Fruit fly (Drosophila melanogaster) whole organism, embryonic: Measurements from ENCODE around the gene CG15014.

Source experiments
- Atf-2 ChIP-seq: fragments of 200-800 bp; sonication (Bioruptor generic); optimal IDR thresholded peaks from 2 replicates; lab custom pipeline; 2016; ENCODE audit warnings: missing biosample characterization, missing genetic modification characterization
- Atf6 ChIP-seq: fragments of 200-800 bp; sonication (Bioruptor generic); IDR thresholded peaks from 2 replicates; pipeline ENCODE4 v1.3.6; 2022; ENCODE audit warnings: missing biosample characterization, missing genetic modification characterization
- C15 ChIP-seq: fragments of 200-800 bp; sonication (Bioruptor generic); IDR thresholded peaks from 3 replicates; pipeline ENCODE4 v1.3.6; 2022; ENCODE audit warnings: missing biosample characterization, missing genetic modification characterization
- CG10209 ChIP-seq: fragments of 200-800 bp; sonication (Bioruptor generic); optimal IDR thresholded peaks from 3 replicates; lab custom pipeline; 2017; ENCODE audit warnings: missing biosample characterization, mild to moderate bottlenecking, missing genetic modification characterization, missing genetic modification reagents
- CG10654 ChIP-seq: fragments of 200-800 bp; sonication (Bioruptor generic); optimal IDR thresholded peaks from 2 replicates; lab custom pipeline; 2016; ENCODE audit warnings: missing biosample characterization, missing genetic modification characterization
- CG11695 ChIP-seq: fragments of 200-800 bp; sonication (Bioruptor generic); IDR thresholded peaks from 3 replicates; pipeline ENCODE4 v1.3.6; 2022; ENCODE audit warnings: missing biosample characterization, missing genetic modification characterization
- CG12769 ChIP-seq: fragments of 200-800 bp; sonication (Bioruptor generic); optimal IDR thresholded peaks from 2 replicates; lab custom pipeline; 2019; ENCODE audit warnings: missing biosample characterization, mild to moderate bottlenecking, missing genetic modification characterization, moderate library complexity
- CG14050 ChIP-seq: fragments of 200-800 bp; sonication (Bioruptor generic); IDR thresholded peaks from 3 replicates; pipeline ENCODE4 v1.3.6; 2022; ENCODE audit warnings: missing biosample characterization, missing genetic modification characterization
- CG14441 ChIP-seq: fragments of 200-800 bp; sonication (Bioruptor generic); IDR thresholded peaks from 2 replicates; pipeline ENCODE4 v1.3.6; 2022; ENCODE audit warnings: missing biosample characterization, missing genetic modification characterization
- CG15269 ChIP-seq: fragments of 200-800 bp; sonication (Bioruptor generic); optimal IDR thresholded peaks from 2 replicates; lab custom pipeline; 2018; ENCODE audit warnings: missing biosample characterization, mild to moderate bottlenecking, missing genetic modification characterization, moderate library complexity
- CG1792 ChIP-seq: fragments of 200-800 bp; sonication (Bioruptor generic); optimal IDR thresholded peaks from 2 replicates; lab custom pipeline; 2016; ENCODE audit warnings: missing biosample characterization, missing genetic modification characterization
- CG2199 ChIP-seq: fragments of 200-800 bp; sonication (Bioruptor generic); IDR thresholded peaks from 3 replicates; pipeline ENCODE4 v1.3.6; 2022; ENCODE audit warnings: missing biosample characterization, missing genetic modification characterization
- CG30403 ChIP-seq: fragments of 200-800 bp; sonication (Bioruptor generic); optimal IDR thresholded peaks from 3 replicates; lab custom pipeline; 2016; ENCODE audit warnings: missing biosample characterization, missing genetic modification characterization
- CG34224 ChIP-seq: fragments of 200-800 bp; sonication (Bioruptor generic); IDR thresholded peaks from 3 replicates; pipeline ENCODE4 v1.3.6; 2022; ENCODE audit warnings: missing biosample characterization, missing genetic modification characterization; ENCODE audit not compliant: partially characterized antibody
- CG3726 ChIP-seq: fragments of 200-800 bp; sonication (Bioruptor generic); IDR thresholded peaks from 3 replicates; pipeline ENCODE4, ENCODE4 v1.3.6; 2022; ENCODE audit warnings: missing biosample characterization, missing genetic modification characterization
- CG4820 ChIP-seq: fragments of 200-800 bp; sonication (Bioruptor generic); optimal IDR thresholded peaks from 3 replicates; lab custom pipeline; 2016; ENCODE audit warnings: missing biosample characterization, missing genetic modification characterization
- CG8478 ChIP-seq: fragments of >200 bp; optimal IDR thresholded peaks from 2 replicates; lab custom pipeline; 2018
- CoRest ChIP-seq: fragments of 200-800 bp; sonication (Bioruptor generic); optimal IDR thresholded peaks from 3 replicates; lab custom pipeline; 2018; ENCODE audit warnings: missing biosample characterization, mild to moderate bottlenecking, missing genetic modification characterization, moderate library complexity
- CrebB ChIP-seq: fragments of 200-800 bp; sonication (Bioruptor generic); optimal IDR thresholded peaks from 3 replicates; lab custom pipeline; 2018; ENCODE audit warnings: missing biosample characterization, mild to moderate bottlenecking, missing genetic modification characterization
- D ChIP-seq, 2 experiments: fragments of 200-800 bp in 1 of 2; fragments of >200 bp in 1 of 2; sonication (Bioruptor generic) in 1 of 2; optimal IDR thresholded peaks; 2 replicates in 1 of 2; 3 replicates in 1 of 2; lab custom pipeline; 2017; ENCODE audit warnings: mild to moderate bottlenecking in 1 of 2, missing biosample characterization in 1 of 2, missing genetic modification characterization in 1 of 2, missing genetic modification reagents in 1 of 2
- D19B ChIP-seq: fragments of 200-800 bp; sonication (Bioruptor generic); optimal IDR thresholded peaks from 2 replicates; lab custom pipeline; 2017; ENCODE audit warnings: missing biosample characterization, mild to moderate bottlenecking, missing genetic modification characterization
- Fer2 ChIP-seq: fragments of 200-800 bp; sonication (Bioruptor generic); optimal IDR thresholded peaks from 2 replicates; lab custom pipeline; 2018; ENCODE audit warnings: missing biosample characterization, mild to moderate bottlenecking, missing genetic modification characterization, moderate library complexity
- HmgZ ChIP-seq: fragments of 200-800 bp; sonication (Bioruptor generic); optimal IDR thresholded peaks from 2 replicates; lab custom pipeline; 2018; ENCODE audit warnings: missing biosample characterization, mild to moderate bottlenecking, missing genetic modification characterization
- Lpt ChIP-seq: fragments of >200 bp; optimal IDR thresholded peaks from 2 replicates; lab custom pipeline; 2018; ENCODE audit warnings: missing biosample characterization, missing genetic modification characterization
- Med ChIP-seq: fragments of 200-800 bp; sonication (Bioruptor generic); peaks from one replicate; lab custom pipeline; 2016; ENCODE audit warnings: missing biosample characterization, missing genetic modification characterization, mild to moderate bottlenecking, inconsistent platforms, moderate library complexity
- NfI ChIP-seq: fragments of 200-800 bp; sonication (Bioruptor generic); optimal IDR thresholded peaks from 3 replicates; lab custom pipeline; 2018; ENCODE audit warnings: missing biosample characterization, mild to moderate bottlenecking, missing genetic modification characterization, moderate library complexity
- Oaz ChIP-seq: fragments of 200-800 bp; sonication (Bioruptor generic); IDR thresholded peaks from 2 replicates; pipeline ENCODE4 v1.3.6; 2022; ENCODE audit warnings: missing biosample characterization, missing genetic modification characterization
- Ptx1 ChIP-seq: fragments of 200-800 bp; sonication (Bioruptor generic); IDR thresholded peaks from 2 replicates; pipeline ENCODE4 v1.3.6; 2022; ENCODE audit warnings: missing biosample characterization, missing genetic modification characterization
- Ravus ChIP-seq: fragments of 200-800 bp; sonication (Bioruptor generic); IDR thresholded peaks from 2 replicates; pipeline ENCODE4 v1.3.6; 2022; ENCODE audit warnings: missing biosample characterization, missing genetic modification characterization
- YL-1 ChIP-seq: fragments of 200-800 bp; sonication (Bioruptor generic); optimal IDR thresholded peaks from 3 replicates; lab custom pipeline; 2017; ENCODE audit warnings: missing biosample characterization, mild to moderate bottlenecking, missing genetic modification characterization
- ab ChIP-seq: fragments of 200-800 bp; sonication (Bioruptor generic); optimal IDR thresholded peaks from 2 replicates; lab custom pipeline; 2016; ENCODE audit warnings: missing biosample characterization, missing genetic modification characterization
- ash1 ChIP-seq: fragments of 200-800 bp; sonication (Bioruptor generic); optimal IDR thresholded peaks from 2 replicates; lab custom pipeline; 2018; ENCODE audit warnings: missing biosample characterization, mild to moderate bottlenecking, missing genetic modification characterization
- dm ChIP-seq: fragments of 200-800 bp; sonication (Bioruptor generic); optimal IDR thresholded peaks from 3 replicates; lab custom pipeline; 2016; ENCODE audit warnings: missing biosample characterization, missing genetic modification characterization
- fd3F ChIP-seq: fragments of 200-800 bp; sonication (Bioruptor generic); optimal IDR thresholded peaks from 2 replicates; lab custom pipeline; 2018; ENCODE audit warnings: missing biosample characterization, mild to moderate bottlenecking, missing genetic modification characterization, moderate library complexity
- gro ChIP-seq: fragments of 200-800 bp; sonication (Bioruptor generic); optimal IDR thresholded peaks from 2 replicates; lab custom pipeline; 2016; ENCODE audit warnings: missing biosample characterization, missing genetic modification characterization
- her ChIP-seq: fragments of 200-800 bp; sonication (Bioruptor generic); optimal IDR thresholded peaks from 2 replicates; lab custom pipeline; 2016; ENCODE audit warnings: missing biosample characterization, missing genetic modification characterization
- jumu ChIP-seq: fragments of 200-800 bp; sonication (Bioruptor generic); optimal IDR thresholded peaks from 3 replicates; lab custom pipeline; 2016; ENCODE audit warnings: missing biosample characterization, missing genetic modification characterization
- lbe ChIP-seq: fragments of 200-800 bp; sonication (Bioruptor generic); optimal IDR thresholded peaks from 2 replicates; lab custom pipeline; 2016; ENCODE audit warnings: missing biosample characterization, mild to moderate bottlenecking, missing genetic modification characterization
- luna ChIP-seq: fragments of 200-800 bp; sonication (Bioruptor generic); optimal IDR thresholded peaks from 2 replicates; lab custom pipeline; 2016; ENCODE audit warnings: missing biosample characterization, missing genetic modification characterization
- maf-S ChIP-seq: fragments of 200-800 bp; sonication (Bioruptor generic); optimal IDR thresholded peaks from 2 replicates; lab custom pipeline; 2016; ENCODE audit warnings: missing biosample characterization, missing genetic modification characterization
- oc ChIP-seq: fragments of 200-800 bp; sonication (Bioruptor generic); optimal IDR thresholded peaks from 2 replicates; lab custom pipeline; 2018; ENCODE audit warnings: missing biosample characterization, mild to moderate bottlenecking, missing genetic modification characterization, moderate library complexity
- p53 ChIP-seq: fragments of 200-800 bp; sonication (Bioruptor generic); optimal IDR thresholded peaks from 2 replicates; lab custom pipeline; 2016; ENCODE audit warnings: missing biosample characterization, missing genetic modification characterization
- row ChIP-seq: fragments of 200-800 bp; sonication (Bioruptor generic); IDR thresholded peaks from 3 replicates; pipeline ENCODE4 v1.3.6; 2022; ENCODE audit warnings: missing biosample characterization, missing genetic modification characterization
- sens-2 ChIP-seq: fragments of 200-800 bp; sonication (Bioruptor generic); IDR thresholded peaks from 2 replicates; pipeline ENCODE4 v1.3.6; 2022; ENCODE audit warnings: missing biosample characterization, missing genetic modification characterization
- shn ChIP-seq: fragments of 200-800 bp; sonication (Bioruptor generic); optimal IDR thresholded peaks from 3 replicates; lab custom pipeline; 2016; ENCODE audit warnings: missing biosample characterization, missing genetic modification characterization
- sna ChIP-seq: fragments of 200-800 bp; sonication (Bioruptor generic); IDR thresholded peaks from 2 replicates; pipeline ENCODE4 v1.3.6; 2022; ENCODE audit warnings: missing biosample characterization, missing genetic modification characterization; ENCODE audit not compliant: partially characterized antibody
- sr ChIP-seq: fragments of 200-800 bp; sonication (Bioruptor generic); IDR thresholded peaks from 3 replicates; pipeline ENCODE4 v1.3.6; 2022; ENCODE audit warnings: missing biosample characterization, missing genetic modification characterization
- tap ChIP-seq: fragments of 200-800 bp; optimal IDR thresholded peaks from 3 replicates; lab custom pipeline; 2019; ENCODE audit warnings: missing biosample characterization, mild to moderate bottlenecking, missing genetic modification characterization, moderate library complexity
- tgo ChIP-seq: fragments of 200-800 bp; sonication (Bioruptor generic); IDR thresholded peaks from 3 replicates; pipeline ENCODE4 v1.3.6; 2022; ENCODE audit warnings: missing biosample characterization, missing genetic modification characterization
- ttk ChIP-seq: fragments of 200-800 bp; sonication (Bioruptor generic); IDR thresholded peaks from 2 replicates; pipeline ENCODE4 v2.1.2; 2022; ENCODE audit warnings: missing biosample characterization, missing genetic modification characterization
- wdn ChIP-seq: fragments of 200-800 bp; sonication (Bioruptor generic); IDR thresholded peaks from 2 replicates; pipeline ENCODE4 v1.3.6; 2022; ENCODE audit warnings: missing biosample characterization, missing genetic modification characterization
- zfh1 ChIP-seq: fragments of 200-800 bp; sonication (Bioruptor generic); IDR thresholded peaks from 3 replicates; pipeline ENCODE4 v1.3.6; 2022; ENCODE audit warnings: missing biosample characterization, missing genetic modification characterization
- zfh2 ChIP-seq: fragments of 200-800 bp; sonication (Bioruptor generic); optimal IDR thresholded peaks from 2 replicates; lab custom pipeline; 2016; ENCODE audit warnings: missing biosample characterization, missing genetic modification characterization

The CG15014 gene

dm6 chr3L:4328048-4328447 lies 6.0 kb upstream of the CG15014 start:
- TF ChIP-seq tap (tag; lab: Kevin White, UChicago) (no peak), CG12769 (tag; lab: Kevin White, UChicago) (peak; percentile 27), Fer2 (tag; lab: Kevin White, UChicago) (no peak), zfh2 (GFP tag; lab: Kevin White, UChicago) (no peak), CG10209 (GFP tag; lab: Kevin White, UChicago) (no peak), ttk (GFP tag; lab: Robert Waterston, UW) (no peak), her (GFP tag; lab: Kevin White, UChicago) (no peak), lbe (GFP tag; lab: Kevin White, UChicago) (no peak), wdn (no peak), Oaz (no peak), CG15269 (tag; lab: Kevin White, UChicago) (no peak), CG10654 (no peak), YL-1 (no peak), CrebB (tag; lab: Kevin White, UChicago) (no peak), fd3F (GFP tag; lab: Kevin White, UChicago) (no peak), Lpt (no peak), maf-S (no peak), CG3726 (no peak), ab (GFP tag; lab: Kevin White, UChicago) (no peak), C15 (GFP tag; lab: Robert Waterston, UW) (0 out of 3 replicates have a peak, but pooled peaks have one; percentile 19), D (optimal IDR thresholded peaks at IDR 0.05; lab: Kevin White, UChicago) (no peak), D (GFP tag; optimal IDR thresholded peaks at IDR 0.05; lab: Kevin White, UChicago) (no peak), Ptx1 (GFP tag; lab: Robert Waterston, UW) (no peak), shn (GFP tag; lab: Kevin White, UChicago) (no peak), row (GFP tag; lab: Robert Waterston, UW) (peak; percentile 42; the same call in 1 of the 3 replicates), Ravus (no peak), CG34224 (GFP tag; lab: Robert Waterston, UW) (no peak), D19B (GFP tag; lab: Kevin White, UChicago) (no peak), CG2199 (GFP tag; lab: Robert Waterston, UW) (no peak), zfh1 (no peak), CG11695 (GFP tag; lab: Robert Waterston, UW) (no peak), NfI (GFP tag; lab: Kevin White, UChicago) (no peak), HmgZ (tag; lab: Kevin White, UChicago) (no peak), CG14050 (GFP tag; lab: Robert Waterston, UW) (no peak), dm (GFP tag; lab: Kevin White, UChicago) (no peak), CG30403 (GFP tag; lab: Kevin White, UChicago) (no peak), sr (peak; percentile 54; the same call in 2 of the 3 replicates), Atf6 (GFP tag; lab: Robert Waterston, UW) (no peak), jumu (GFP tag; lab: Kevin White, UChicago) (no peak), CG1792 (GFP tag; lab: Kevin White, UChicago) (no peak), ash1 (GFP tag; lab: Kevin White, UChicago) (no peak), CG4820 (no peak), CG8478 (lab: Kevin White, UChicago) (no peak), luna (GFP tag; lab: Kevin White, UChicago) (no peak), sens-2 (GFP tag; lab: Robert Waterston, UW) (no peak), oc (no peak), Med (peak; percentile 45), p53 (no peak), Atf-2 (GFP tag; lab: Kevin White, UChicago) (no peak), tgo (GFP tag; lab: Robert Waterston, UW) (no peak), CG14441 (GFP tag; lab: Robert Waterston, UW) (0 out of 2 replicates have a peak, but pooled peaks have one; percentile 44), CoRest (no peak), sna (GFP tag; lab: Robert Waterston, UW) (no peak), gro (GFP tag; lab: Kevin White, UChicago) (no peak)
